Fruit fly (Drosophila melanogaster): ENCODE data around the gene CycB3.

CycB3 gene

DNA sequence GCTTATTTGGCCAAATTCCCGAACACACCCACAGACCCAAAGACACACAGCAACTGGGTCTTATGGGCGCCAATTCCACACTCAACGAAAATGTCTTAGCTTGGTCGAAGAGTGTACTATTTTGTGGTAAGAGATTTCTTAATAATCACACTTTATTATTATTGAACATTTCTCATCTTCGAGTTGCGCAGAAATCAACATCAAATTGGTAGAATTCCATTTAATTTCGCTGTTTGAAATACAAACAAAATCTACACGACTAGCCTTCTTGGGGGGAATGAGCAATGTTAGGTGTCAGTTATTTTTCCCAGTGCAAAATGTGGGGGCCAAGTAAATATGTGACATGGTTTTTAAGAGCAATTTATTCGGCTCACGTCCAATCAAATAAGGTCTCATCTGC is 20.3 kb upstream of the CycB3 start:
- TF ChIP-seq Dll (optimal IDR thresholded peaks at IDR 0.05) = no peak
- no peak for TF ChIP-seq usp (GFP tag; optimal IDR thresholded peaks at IDR 0.05)
- no peak for TF ChIP-seq psq (optimal IDR thresholded peaks at IDR 0.05)
- TF ChIP-seq CG8478 (optimal IDR thresholded peaks at IDR 0.05) = no peak
- no peak for TF ChIP-seq EcR (GFP tag; optimal IDR thresholded peaks at IDR 0.05)
- no peak for TF ChIP-seq pan (optimal IDR thresholded peaks at IDR 0.05)

DNA sequence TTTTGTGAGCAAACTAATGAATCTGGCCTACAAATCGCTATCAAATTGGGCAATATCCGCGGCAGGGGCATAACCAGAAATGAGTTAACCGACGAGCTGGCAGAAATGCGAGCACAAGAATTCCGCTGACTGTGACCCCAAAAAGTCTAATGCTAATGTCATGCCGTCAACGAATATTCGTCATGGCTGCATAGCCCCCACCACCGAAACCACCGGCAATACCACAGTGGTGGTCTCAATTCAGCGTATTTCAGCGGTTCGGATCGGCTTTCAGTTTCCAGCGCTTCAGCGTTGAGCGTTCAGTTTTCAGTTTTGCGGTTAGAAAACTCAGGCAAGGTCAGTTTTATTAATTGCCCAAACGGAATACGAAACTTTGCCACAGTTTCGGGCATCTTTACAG is 19.6 kb upstream of the CycB3 start:
- TF ChIP-seq pan (optimal IDR thresholded peaks at IDR 0.05) (no peak), psq (optimal IDR thresholded peaks at IDR 0.05) (no peak), CG8478 (optimal IDR thresholded peaks at IDR 0.05) (no peak), usp (GFP tag; optimal IDR thresholded peaks at IDR 0.05) (no peak), EcR (GFP tag; optimal IDR thresholded peaks at IDR 0.05) (no peak), Dll (optimal IDR thresholded peaks at IDR 0.05) (no peak)

DNA sequence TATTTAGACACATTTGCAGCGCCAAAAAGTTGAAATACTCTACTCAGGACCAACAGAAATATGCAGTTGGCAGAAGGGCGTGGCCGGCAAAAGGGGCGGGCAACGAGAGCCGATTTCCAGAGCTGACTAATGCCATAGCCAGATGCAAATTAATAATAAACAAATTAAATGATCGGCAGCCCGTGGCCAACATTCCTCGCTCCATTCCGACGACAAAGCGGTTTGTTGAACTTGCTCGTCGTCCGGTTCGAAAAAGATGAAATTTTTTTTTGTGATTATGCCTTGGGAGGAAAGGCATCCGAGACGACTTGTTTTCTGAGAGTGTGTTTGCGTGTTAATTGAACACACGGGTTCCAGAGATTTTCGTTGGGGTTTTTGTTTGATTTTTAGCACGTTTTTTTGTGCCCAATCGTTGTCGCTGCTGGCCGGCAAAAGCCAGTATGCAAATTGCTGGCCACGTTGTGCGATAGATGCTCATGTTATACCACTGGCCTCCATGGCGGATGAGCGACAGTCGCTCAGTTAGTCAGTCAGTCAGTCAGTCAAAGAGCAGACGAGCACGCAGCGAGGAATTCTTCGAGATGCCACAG is 18.8 kb upstream of the CycB3 start:
- TF ChIP-seq usp (GFP tag; optimal IDR thresholded peaks at IDR 0.05) (no peak), Dll (optimal IDR thresholded peaks at IDR 0.05) (no peak), CG8478 (optimal IDR thresholded peaks at IDR 0.05) (no peak), pan (optimal IDR thresholded peaks at IDR 0.05) (no peak), EcR (GFP tag; optimal IDR thresholded peaks at IDR 0.05) (no peak), psq (optimal IDR thresholded peaks at IDR 0.05) (no peak)

DNA sequence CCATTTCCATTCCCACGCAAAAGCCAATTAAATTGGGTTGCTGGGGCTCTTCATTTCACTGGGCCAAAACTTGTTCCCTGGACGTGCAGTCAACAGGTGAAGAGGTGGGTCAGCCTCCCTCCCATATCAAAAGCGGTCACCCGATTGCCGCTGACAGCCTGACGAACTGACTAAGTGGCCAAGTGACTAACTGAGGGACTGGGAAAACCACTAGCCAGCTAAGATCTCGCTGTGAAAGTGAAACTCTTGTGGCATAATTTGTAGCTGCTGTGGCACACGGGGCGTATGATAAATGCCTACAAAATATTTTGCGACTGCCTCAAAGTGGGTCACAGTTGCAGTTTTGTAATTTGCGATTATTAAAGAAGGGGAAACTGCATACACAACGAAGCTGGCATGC is 17.8 kb upstream of the CycB3 start:
- TF ChIP-seq EcR (GFP tag; optimal IDR thresholded peaks at IDR 0.05) = no peak
- no peak for TF ChIP-seq CG8478 (optimal IDR thresholded peaks at IDR 0.05)
- no peak for TF ChIP-seq Dll (optimal IDR thresholded peaks at IDR 0.05)
- TF ChIP-seq psq (optimal IDR thresholded peaks at IDR 0.05) = no peak
- no peak for TF ChIP-seq usp (GFP tag; optimal IDR thresholded peaks at IDR 0.05)
- no peak for TF ChIP-seq pan (optimal IDR thresholded peaks at IDR 0.05)

DNA sequence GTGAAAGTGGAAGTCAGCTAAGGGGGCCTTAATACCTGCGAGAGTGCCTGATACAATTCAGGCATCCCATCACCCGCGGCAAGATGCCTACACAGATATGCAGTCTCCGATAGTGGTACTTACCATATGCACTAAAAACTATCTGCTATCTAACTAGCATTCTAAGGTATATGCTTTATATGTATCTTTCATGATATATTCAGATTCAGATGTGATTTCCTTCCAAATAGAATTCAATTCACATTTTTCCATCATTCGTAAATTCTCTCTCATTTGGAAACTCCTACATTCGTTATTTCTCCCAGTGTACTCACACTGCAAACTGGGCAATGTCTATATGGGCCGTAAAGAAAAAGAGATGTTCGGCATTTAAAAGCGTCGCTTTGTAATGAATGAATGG is 15.9 kb upstream of the CycB3 start:
- TF ChIP-seq pan (optimal IDR thresholded peaks at IDR 0.05) (no peak), psq (optimal IDR thresholded peaks at IDR 0.05) (no peak), CG8478 (optimal IDR thresholded peaks at IDR 0.05) (no peak), usp (GFP tag; optimal IDR thresholded peaks at IDR 0.05) (no peak), EcR (GFP tag; optimal IDR thresholded peaks at IDR 0.05) (no peak), Dll (optimal IDR thresholded peaks at IDR 0.05) (no peak)

DNA sequence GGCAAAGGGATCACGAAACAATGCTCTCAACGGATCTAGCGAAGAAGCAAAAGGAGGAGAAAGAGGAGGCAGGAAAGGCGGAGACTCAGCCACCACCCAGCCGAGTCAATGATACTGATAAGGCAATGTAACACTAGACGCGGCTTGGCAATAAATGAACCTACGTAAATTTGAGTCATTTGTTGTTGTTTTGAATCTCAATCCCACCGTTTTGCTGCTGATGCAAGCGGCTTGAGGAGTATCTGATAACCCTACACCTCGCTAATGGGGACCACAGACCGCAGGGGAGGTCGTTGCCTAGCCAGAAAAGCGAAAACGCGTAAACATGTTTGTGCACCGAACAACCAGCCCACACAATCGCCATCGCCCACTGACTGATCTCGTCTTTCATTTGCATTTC is 8.0 kb upstream of the CycB3 start:
- TF ChIP-seq usp (GFP tag; optimal IDR thresholded peaks at IDR 0.05) = no peak
- no peak for TF ChIP-seq CG8478 (optimal IDR thresholded peaks at IDR 0.05)
- no peak for TF ChIP-seq psq (optimal IDR thresholded peaks at IDR 0.05)
- no peak for TF ChIP-seq EcR (GFP tag; optimal IDR thresholded peaks at IDR 0.05)
- TF ChIP-seq pan (optimal IDR thresholded peaks at IDR 0.05) = no peak
- no peak for TF ChIP-seq Dll (optimal IDR thresholded peaks at IDR 0.05)

DNA sequence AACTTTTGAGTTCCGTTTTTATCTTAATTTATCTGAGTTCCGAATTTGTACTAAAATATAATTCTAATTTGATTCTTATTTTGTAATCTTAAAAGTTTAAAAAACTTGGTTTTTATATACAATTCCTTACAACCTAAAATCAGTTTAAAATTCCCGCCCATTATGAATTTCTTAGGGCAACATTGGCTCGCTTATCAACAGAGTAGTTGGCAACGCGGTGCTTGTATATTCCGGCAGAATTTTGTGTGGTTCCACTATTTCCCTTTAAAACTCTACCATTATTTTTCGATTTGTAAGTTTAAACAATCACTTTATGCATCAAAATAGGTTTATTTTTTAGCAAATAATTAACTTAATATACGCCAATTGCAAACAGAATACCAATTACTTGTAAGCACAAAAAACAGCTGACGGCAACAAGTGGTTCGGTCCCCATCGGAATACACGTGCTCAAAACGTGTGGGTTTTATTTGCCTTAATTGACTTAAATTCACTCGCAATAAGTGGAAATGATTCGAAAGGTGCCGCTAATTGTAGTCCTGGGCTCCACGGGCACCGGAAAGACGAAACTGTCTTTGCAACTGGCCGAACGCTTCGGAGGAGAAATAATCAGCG is 6.3 kb upstream of the CycB3 start, which contains the start of the genes CG11089 and CG31381:
Gene CG11089, plus strand, starts transcription at position 203 of the 615 bp plus-strand sequence.
Gene CG31381, plus strand, starts transcription at position 203 of the 615 bp plus-strand sequence.
- no peak for TF ChIP-seq Dll (optimal IDR thresholded peaks at IDR 0.05)
- TF ChIP-seq psq (optimal IDR thresholded peaks at IDR 0.05) = no peak
- no peak for TF ChIP-seq CG8478 (optimal IDR thresholded peaks at IDR 0.05)
- TF ChIP-seq EcR (GFP tag; optimal IDR thresholded peaks at IDR 0.05) = no peak
- TF ChIP-seq usp (GFP tag; optimal IDR thresholded peaks at IDR 0.05) = no peak
- no peak for TF ChIP-seq pan (optimal IDR thresholded peaks at IDR 0.05)

DNA sequence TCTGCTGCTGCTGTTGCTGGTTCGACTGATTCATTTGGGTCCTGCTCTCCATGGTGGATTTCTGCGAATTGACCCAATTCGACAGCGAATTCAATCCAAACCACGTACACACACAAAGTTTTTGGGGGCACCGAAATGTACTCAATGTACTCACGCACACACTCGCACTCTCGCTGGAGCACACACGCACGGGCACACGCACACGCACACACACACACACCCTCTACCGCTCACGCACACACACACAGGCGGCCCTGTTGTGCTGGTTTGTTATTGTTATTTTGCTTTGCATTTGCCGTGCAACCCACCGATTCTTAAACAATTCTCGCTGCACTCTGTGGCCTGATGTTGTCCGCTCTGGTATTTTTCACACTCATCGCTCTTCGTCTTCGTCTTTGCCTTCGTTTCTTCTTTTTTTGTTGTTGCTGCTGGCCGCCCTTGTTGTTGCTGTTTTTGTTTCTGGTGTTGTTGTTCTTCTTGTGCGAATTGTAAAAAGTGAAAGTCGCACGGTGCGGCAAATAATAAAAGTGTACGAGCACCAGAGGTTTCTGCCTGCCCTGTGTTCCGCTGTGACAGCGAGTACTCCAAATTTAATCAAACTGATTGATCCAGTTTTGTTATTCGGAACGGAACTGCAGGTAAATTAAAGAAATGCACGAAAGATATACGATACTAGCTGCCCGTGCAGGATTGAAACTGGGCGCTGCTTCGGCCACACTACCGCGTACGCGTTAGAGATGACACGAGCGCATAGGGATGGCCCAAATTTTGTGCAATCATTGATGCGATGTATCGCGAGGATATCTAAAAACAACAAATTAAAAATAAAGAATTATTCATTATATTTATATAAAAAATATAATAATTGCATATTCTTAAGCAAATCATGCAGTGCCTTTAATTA is 5.6 kb upstream of the CycB3 start, which contains the start of gene CG3744:
Gene CG3744, minus strand, starts transcription at position 716 of the 904 bp plus-strand sequence.
- TF ChIP-seq Dll (optimal IDR thresholded peaks at IDR 0.05) (no peak), CG8478 (optimal IDR thresholded peaks at IDR 0.05) (peak; percentile 59)

DNA sequence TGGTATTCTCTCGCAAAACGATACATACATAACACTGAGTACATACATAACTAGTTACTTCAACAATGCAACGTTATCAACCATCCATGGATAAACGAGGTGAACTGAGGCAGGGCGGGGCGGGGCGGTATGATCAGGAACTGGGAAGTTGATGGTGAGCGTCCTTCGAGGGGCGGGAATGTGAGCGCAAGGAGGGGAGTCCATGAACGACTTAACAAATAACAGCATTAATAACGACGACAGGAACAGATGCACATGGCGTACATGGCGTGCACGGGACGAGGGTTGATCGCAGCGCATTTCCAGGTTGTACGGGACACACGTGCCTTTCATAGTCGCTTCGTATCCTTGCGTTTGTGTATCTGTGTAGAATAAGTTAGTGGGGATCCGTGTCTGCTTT is 2.7 kb downstream of the CycB3 start:
- TF ChIP-seq pan (optimal IDR thresholded peaks at IDR 0.05) (no peak), psq (optimal IDR thresholded peaks at IDR 0.05) (no peak), Dll (optimal IDR thresholded peaks at IDR 0.05) (no peak), EcR (GFP tag; optimal IDR thresholded peaks at IDR 0.05) (no peak), usp (GFP tag; optimal IDR thresholded peaks at IDR 0.05) (no peak), CG8478 (optimal IDR thresholded peaks at IDR 0.05) (no peak)

DNA sequence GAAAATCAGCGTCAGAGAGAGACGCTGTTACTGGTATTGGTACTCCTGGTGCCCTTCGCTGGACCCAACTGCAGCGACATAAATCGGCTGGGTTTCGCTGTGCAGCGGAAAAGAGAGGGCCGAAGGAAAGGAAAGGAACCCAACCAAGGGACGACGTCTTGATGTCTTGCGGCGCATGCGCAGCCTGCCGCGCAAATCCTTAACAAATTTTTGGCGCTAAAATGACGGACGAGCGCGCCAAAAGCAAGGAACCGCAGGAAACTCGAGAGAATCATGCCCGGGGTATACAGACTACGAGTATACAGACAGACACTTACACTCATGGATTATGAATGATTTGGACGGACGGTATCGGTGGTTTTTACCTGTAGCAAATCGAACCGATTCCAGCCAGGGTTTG is 3.6 kb downstream of the CycB3 start:
- TF ChIP-seq psq (optimal IDR thresholded peaks at IDR 0.05) (no peak), CG8478 (optimal IDR thresholded peaks at IDR 0.05) (no peak), usp (GFP tag; optimal IDR thresholded peaks at IDR 0.05) (no peak)

DNA sequence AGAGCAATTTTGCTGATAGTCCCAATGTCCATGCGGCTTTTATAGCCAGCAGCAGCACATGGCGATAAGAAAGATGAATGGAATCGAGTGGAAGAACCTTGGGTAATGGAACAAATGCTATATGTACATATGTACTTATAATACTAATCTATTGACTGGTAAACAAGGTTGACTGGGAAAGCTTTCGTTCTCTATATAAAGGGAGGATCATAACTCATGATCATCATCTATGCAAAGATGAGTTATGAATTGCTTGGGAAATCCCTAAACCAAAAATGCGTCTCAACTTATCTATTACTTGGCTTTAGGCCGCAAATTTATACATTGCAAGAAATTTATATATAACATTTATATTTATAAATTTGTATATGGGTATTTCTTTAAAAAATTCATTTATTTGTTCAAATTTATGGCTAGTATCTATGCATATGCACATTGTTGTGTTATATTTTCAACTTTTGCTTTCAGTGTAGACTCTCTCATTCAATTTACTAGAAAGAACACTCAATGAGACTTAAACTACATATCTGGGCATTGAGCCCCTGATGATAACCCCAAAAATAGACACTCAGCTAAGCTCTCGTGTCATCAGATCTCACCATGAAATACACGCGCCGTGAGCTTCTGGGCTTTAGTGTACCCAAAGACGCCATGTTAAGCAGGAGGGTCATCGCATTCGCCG is 5.8 kb downstream of the CycB3 start, which contains the start of the genes Srg1 and Elal:
Gene Srg1, minus strand, starts transcription at position 14 of the 682 bp plus-strand sequence.
Gene Elal, plus strand, starts transcription at position 632 of the 682 bp plus-strand sequence.
- TF ChIP-seq pan (optimal IDR thresholded peaks at IDR 0.05) (no peak), usp (GFP tag; optimal IDR thresholded peaks at IDR 0.05) (no peak), Dll (optimal IDR thresholded peaks at IDR 0.05) (no peak)
